Worm (Caenorhabditis elegans) whole organism, midembryonic: ENCODE data around the gene ins-22.
"Not testable (repeated sequence)": the region's sequence is repeated elsewhere in the genome, so short reads cannot be mapped to it uniquely, and the experiment has no call there.

Source experiments
- flt-1 ChIP-seq: fragments of 200-800 bp; sonication (Bioruptor generic); IDR thresholded peaks from 2 replicates; pipeline ENCODE4 v1.3.6; 2022; ENCODE audit warnings: missing genetic modification characterization, missing compliant biosample characterization
- klf-2 ChIP-seq: fragments of 200-800 bp; sonication (Bioruptor generic); conservative IDR thresholded peaks from 2 replicates; pipeline ENCODE4 v1.3.6; 2022; ENCODE audit warnings: missing genetic modification reagents, missing genetic modification characterization, missing compliant biosample characterization

DNA sequence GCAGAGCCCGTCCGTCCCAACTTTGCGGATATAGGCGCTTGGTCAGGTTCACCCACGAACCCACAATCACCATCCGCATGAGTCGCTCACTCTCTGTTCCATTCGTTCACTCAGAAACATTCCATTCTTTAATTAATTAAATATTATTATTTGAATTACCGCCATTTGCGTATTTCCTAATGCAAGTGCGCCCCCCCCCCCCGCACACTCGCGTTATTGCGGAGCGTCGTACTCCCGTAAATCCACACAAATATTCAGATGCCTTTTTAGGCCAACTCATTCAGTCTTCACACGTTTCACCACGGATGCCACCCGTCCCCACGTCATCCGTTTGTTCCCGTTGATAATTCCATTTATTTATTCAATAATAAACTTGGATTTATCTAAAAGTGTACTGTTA lies 24.2 kb downstream of the ins-22 start, which contains the start of gene T16G12.3:
- not testable (repeated sequence) for TF ChIP-seq klf-2, flt-1 (GFP tag; lab: Robert Waterston, UW)
